Fruit fly (Drosophila melanogaster) Kc167 (cell line): ENCODE results near the gene Papss.

Experiments
- Myc ChIP-seq: fragments of >200 bp; optimal IDR thresholded peaks from 2 replicates; lab custom pipeline; 2017; ENCODE audit warnings: missing external identifiers
- h ChIP-seq: fragments of >200 bp; optimal IDR thresholded peaks from 3 replicates; lab custom pipeline; 2018; ENCODE audit warnings: missing external identifiers
- insv ChIP-seq: fragments of >200 bp; optimal IDR thresholded peaks from 3 replicates; lab custom pipeline; 2018; ENCODE audit warnings: missing external identifiers
- psq ChIP-seq: fragments of >200 bp; optimal IDR thresholded peaks from 2 replicates; lab custom pipeline; 2017; ENCODE audit warnings: missing external identifiers
- ttk ChIP-seq: sonication (Bioruptor generic); optimal IDR thresholded peaks from 2 replicates; lab custom pipeline; 2017; ENCODE audit warnings: missing external identifiers

dm6 chr3L:19801105-19801504 lies 44.0 kb upstream of the Papss start, which contains the start of gene CG14102:
- TF ChIP-seq h (lab: Kevin White, UChicago), result no peak
- TF ChIP-seq psq (lab: Kevin White, UChicago), result no peak
- no peak for TF ChIP-seq Myc (lab: Kevin White, UChicago)
- no peak for TF ChIP-seq ttk (lab: Kevin White, UChicago)
- TF ChIP-seq insv, result no peak
